Worm (Caenorhabditis elegans) whole organism, L4/young adult: ENCODE measurements around the gene amdh-1.

Experiments used
- dao-5 ChIP-seq: sonication (generic microtip); optimal IDR thresholded peaks from 2 replicates; lab custom pipeline; 2016; ENCODE audit warnings: missing genotype, missing genetic modification characterization, moderate library complexity, missing compliant biosample characterization
- him-1 ChIP-seq: sonication (generic microtip); optimal IDR thresholded peaks from 2 replicates; lab custom pipeline; 2016; ENCODE audit warnings: missing genotype, missing genetic modification reagents, missing genetic modification characterization, missing compliant biosample characterization

- TF ChIP-seq him-1 (no peak), dao-5 (tag; lab: Kevin White, UChicago) (no peak)
Observed at ce11 chrIII:6207881-6208280, 43.7 kb upstream of the amdh-1 start, which contains the start of gene C23G10.2.
